Fruit fly (Drosophila melanogaster): ENCODE data around the gene Cpr67B.
A peak's percentile ranks its signal among the peaks of the same experiment; 100 is the strongest.

Gene Cpr67B

dm6 chr3L:9383345-9384075, 21.1 kb upstream of the Cpr67B start, which contains the start of gene Hsp27 (continued):
- TF ChIP-seq Dref (GFP tag; IDR thresholded peaks at IDR 0.05) (peak; percentile 40), jumu (GFP tag; optimal IDR thresholded peaks at IDR 0.05) (peak; percentile 96), hkb (optimal IDR thresholded peaks at IDR 0.05) (no peak), hkb (GFP tag; IDR thresholded peaks at IDR 0.05) (peak; percentile 99), pfk (GFP tag; optimal IDR thresholded peaks at IDR 0.05) (peak; percentile 24), slp2 (GFP tag; optimal IDR thresholded peaks at IDR 0.05) (peak; percentile 95), salm (tag; optimal IDR thresholded peaks at IDR 0.05) (peak; percentile 97), CG7357 (GFP tag; IDR thresholded peaks at IDR 0.05) (peak; percentile 96), NK7.1 (GFP tag; optimal IDR thresholded peaks at IDR 0.05) (peak; percentile 93), CG6654 (GFP tag; optimal IDR thresholded peaks at IDR 0.05) (peak; percentile 94), unc-4 (GFP tag; IDR thresholded peaks at IDR 0.05; ENCODE audit: partially characterized antibody) (no peak), CG3281 (GFP tag; optimal IDR thresholded peaks at IDR 0.05) (peak; percentile 97), sim (GFP tag; IDR thresholded peaks at IDR 0.05) (peak; percentile 97), CG8388 (GFP tag; optimal IDR thresholded peaks at IDR 0.05) (peak; percentile 97), CG4730 (GFP tag; IDR thresholded peaks at IDR 0.05) (peak; percentile 98), crp (GFP tag; optimal IDR thresholded peaks at IDR 0.05) (peak; percentile 4 to 66), CG14014 (GFP tag; IDR thresholded peaks at IDR 0.05) (peak; percentile 96), ewg (GFP tag; optimal IDR thresholded peaks at IDR 0.05) (peak; percentile 97), CG8944 (GFP tag; optimal IDR thresholded peaks at IDR 0.05) (peak; percentile 86), shn (GFP tag; optimal IDR thresholded peaks at IDR 0.05) (peak; percentile 74), CG5245 (GFP tag; optimal IDR thresholded peaks at IDR 0.05) (peak; percentile 99), MBD-R2 (GFP tag; IDR thresholded peaks at IDR 0.05) (peak; percentile 96), CG10979 (tag; optimal IDR thresholded peaks at IDR 0.05) (peak; percentile 99), CG10462 (GFP tag; optimal IDR thresholded peaks at IDR 0.05) (peak; percentile 95), CG8478 (optimal IDR thresholded peaks at IDR 0.05) (peak; percentile 27), Ssrp (tag; optimal IDR thresholded peaks at IDR 0.05) (peak; percentile 98), klu (GFP tag; IDR thresholded peaks at IDR 0.05) (peak; percentile 96), Kr (GFP tag; optimal IDR thresholded peaks at IDR 0.05) (peak; percentile 33), unpg (GFP tag; optimal IDR thresholded peaks at IDR 0.05) (peak; percentile 99), CG4617 (GFP tag; optimal IDR thresholded peaks at IDR 0.05; ENCODE audit: borderline replicate concordance) (peak; percentile 96), CG4424 (GFP tag; optimal IDR thresholded peaks at IDR 0.05) (peak; percentile 99), lov (optimal IDR thresholded peaks at IDR 0.05) (no peak), lov (GFP tag; IDR thresholded peaks at IDR 0.05) (peak; percentile 98), BEAF-32 (GFP tag; optimal IDR thresholded peaks at IDR 0.05) (peak; percentile 8), trem (tag; optimal IDR thresholded peaks at IDR 0.05) (peak; percentile 96), da (GFP tag; optimal IDR thresholded peaks at IDR 0.05) (peak; percentile 49), ken (GFP tag; IDR thresholded peaks at IDR 0.05) (peak; percentile 99), prd (optimal IDR thresholded peaks at IDR 0.05) (no peak), prd (GFP tag; IDR thresholded peaks at IDR 0.05) (peak; percentile 99), CG12391 (tag; optimal IDR thresholded peaks at IDR 0.05) (peak; percentile 98), Xrp1 (GFP tag; IDR thresholded peaks at IDR 0.05) (peak; percentile 99), Hsf (GFP tag; optimal IDR thresholded peaks at IDR 0.05) (peak; percentile 97), CG17359 (tag; optimal IDR thresholded peaks at IDR 0.05) (peak; percentile 99), CG34224 (GFP tag; IDR thresholded peaks at IDR 0.05; ENCODE audit: partially characterized antibody) (peak; percentile 31; the same call in 1 of the 3 replicates), CG31388 (GFP tag; optimal IDR thresholded peaks at IDR 0.05) (peak; percentile 96), Rfx (GFP tag; IDR thresholded peaks at IDR 0.05) (peak; percentile 99), Vsx1 (GFP tag; optimal IDR thresholded peaks at IDR 0.05) (peak; percentile 96), CG6689 (GFP tag; IDR thresholded peaks at IDR 0.05) (peak; percentile 99), CG3065 (GFP tag; optimal IDR thresholded peaks at IDR 0.05) (peak; percentile 95), sc (optimal IDR thresholded peaks at IDR 0.05) (no peak), sc (GFP tag; optimal IDR thresholded peaks at IDR 0.05) (peak; percentile 98)
